Fruit fly (Drosophila melanogaster) whole organism, embryonic: ENCODE results near the gene Gbs-70E.

Experiments used
- Antp ChIP-seq: fragments of 200-800 bp; sonication (Bioruptor generic); optimal IDR thresholded peaks from 3 replicates; lab custom pipeline; 2016; ENCODE audit warnings: missing biosample characterization, missing genetic modification characterization
- CG10147 ChIP-seq: fragments of 200-800 bp; sonication (Bioruptor generic); optimal IDR thresholded peaks from 2 replicates; lab custom pipeline; 2019; ENCODE audit warnings: missing biosample characterization, mild to moderate bottlenecking, missing genetic modification characterization, moderate library complexity
- dan ChIP-seq: fragments of 200-800 bp; sonication (Bioruptor generic); IDR thresholded peaks from 2 replicates; pipeline ENCODE4 v1.3.6; 2022; ENCODE audit warnings: missing biosample characterization, missing genetic modification characterization

DNA sequence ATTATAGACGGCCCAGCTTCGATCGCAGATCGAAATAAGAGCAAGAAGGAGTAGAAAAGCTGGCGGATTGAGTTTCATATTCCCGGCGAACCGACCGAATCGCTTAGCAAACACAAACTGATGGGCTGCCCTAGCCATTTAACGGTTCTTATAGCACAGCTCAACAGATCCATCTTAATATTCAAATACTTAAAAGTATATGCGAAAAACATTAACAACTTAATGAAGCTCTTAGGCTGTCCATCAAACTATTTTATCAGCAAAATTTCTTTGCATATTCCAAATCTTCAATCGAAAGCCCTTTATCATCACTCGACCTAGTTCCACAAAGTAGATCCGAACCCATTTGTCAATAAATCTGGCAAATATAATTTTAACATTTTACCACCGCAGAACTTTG lies 29.2 kb downstream of the Gbs-70E start, which contains the start of gene CG4613:
- TF ChIP-seq dan (no peak), CG10147 (GFP tag; lab: Kevin White, UChicago) (no peak), Antp (GFP tag; lab: Kevin White, UChicago) (no peak)
